Worm (Caenorhabditis elegans): Measurements from ENCODE around the gene nhx-5.

ce11 chrX:10599719-10600155, 23.0 kb downstream of the nhx-5 start:
- TF ChIP-seq ama-1 (optimal IDR thresholded peaks at IDR 0.05) = no peak
- no peak for TF ChIP-seq unc-62 (GFP tag; optimal IDR thresholded peaks at IDR 0.05)
- TF ChIP-seq lin-13 (GFP tag; optimal IDR thresholded peaks at IDR 0.05) = no peak
- peak; percentile 25 for TF ChIP-seq blmp-1 (tag; optimal IDR thresholded peaks at IDR 0.05; ENCODE audit: insufficient read depth)
- no peak for TF ChIP-seq gmeb-1 (tag; optimal IDR thresholded peaks at IDR 0.05)
- no peak for TF ChIP-seq skn-1 (tag; optimal IDR thresholded peaks at IDR 0.05)
- TF ChIP-seq alr-1 (tag; optimal IDR thresholded peaks at IDR 0.05) = no peak
- no peak for TF ChIP-seq lin-39 (tag; optimal IDR thresholded peaks at IDR 0.05)
- TF ChIP-seq nhr-129 (tag; optimal IDR thresholded peaks at IDR 0.05) = peak; percentile 22
- no peak for TF ChIP-seq nhr-23 (tag; optimal IDR thresholded peaks at IDR 0.05)
- TF ChIP-seq nhr-11 (tag; optimal IDR thresholded peaks at IDR 0.05) = no peak
- no peak for TF ChIP-seq ztf-11 (tag; optimal IDR thresholded peaks at IDR 0.05)
- TF ChIP-seq crh-2 (tag; optimal IDR thresholded peaks at IDR 0.05) = peak; percentile 62
